Fruit fly (Drosophila melanogaster): ENCODE measurements around the gene PGRP-LB.
A peak's percentile ranks its signal among the peaks of the same experiment; 100 is the strongest.

dm6 chr3R:11449688-11450087, 10.7 kb downstream of the PGRP-LB start:
- no peak for TF ChIP-seq GATAd (GFP tag; optimal IDR thresholded peaks at IDR 0.05)
- no peak for TF ChIP-seq usp (GFP tag; optimal IDR thresholded peaks at IDR 0.05)
- TF ChIP-seq psq (GFP tag; optimal IDR thresholded peaks at IDR 0.05), result peak; percentile 90
- no peak for TF ChIP-seq foxo (GFP tag; optimal IDR thresholded peaks at IDR 0.05)
- no peak for TF ChIP-seq Mio (GFP tag; optimal IDR thresholded peaks at IDR 0.05)
- no peak for TF ChIP-seq CG32264 (GFP tag; optimal IDR thresholded peaks at IDR 0.05)
- TF ChIP-seq h (GFP tag; optimal IDR thresholded peaks at IDR 0.05), result no peak
- no peak for TF ChIP-seq OdsH (GFP tag; optimal IDR thresholded peaks at IDR 0.05)
- TF ChIP-seq HLH106 (tag; optimal IDR thresholded peaks at IDR 0.05), result no peak
- TF ChIP-seq CG9705 (GFP tag; optimal IDR thresholded peaks at IDR 0.05), result no peak
- TF ChIP-seq br (GFP tag; optimal IDR thresholded peaks at IDR 0.05), result no peak
